Worm (Caenorhabditis elegans) whole organism, late embryonic: Measurements from ENCODE around the gene dph-5.

ENCODE experiments used
- ahr-1 ChIP-seq: sonication (generic microtip); optimal IDR thresholded peaks from 2 replicates; lab custom pipeline; 2016; ENCODE audit warnings: missing genetic modification characterization, missing compliant biosample characterization
- ama-1 ChIP-seq: fragments of 150-350 bp; optimal IDR thresholded peaks from 2 replicates; lab custom pipeline; 2014
- ceh-24 ChIP-seq: sonication (generic microtip); optimal IDR thresholded peaks from 2 replicates; lab custom pipeline; 2016; ENCODE audit warnings: mild to moderate bottlenecking, missing genetic modification characterization, missing compliant biosample characterization
- ceh-9 ChIP-seq: sonication (generic microtip); optimal IDR thresholded peaks from 2 replicates; lab custom pipeline; 2016; ENCODE audit warnings: mild to moderate bottlenecking, missing genetic modification characterization, inconsistent platforms, missing compliant biosample characterization
- dmd-4 ChIP-seq: sonication (generic microtip); optimal IDR thresholded peaks from 2 replicates; lab custom pipeline; 2016; ENCODE audit warnings: borderline replicate concordance, missing genetic modification characterization, missing compliant biosample characterization
- dve-1 ChIP-seq: sonication (generic microtip); optimal IDR thresholded peaks from 2 replicates; lab custom pipeline; 2017; ENCODE audit warnings: antibody characterized with exemption, mild to moderate bottlenecking, missing genetic modification characterization, missing compliant biosample characterization
- elt-2 ChIP-seq: sonication (generic microtip); optimal IDR thresholded peaks from 2 replicates; lab custom pipeline; 2016; ENCODE audit warnings: missing genetic modification reagents, missing genetic modification characterization, missing compliant biosample characterization
- hlh-15 ChIP-seq: sonication (generic microtip); optimal IDR thresholded peaks from 2 replicates; lab custom pipeline; 2016; ENCODE audit warnings: missing genetic modification characterization, missing compliant biosample characterization
- pha-4 ChIP-seq: fragments of 150-350 bp; optimal IDR thresholded peaks from 2 replicates; lab custom pipeline; 2018; ENCODE audit warnings: missing biosample characterization, missing genetic modification reagents, missing genetic modification characterization
- ztf-16 ChIP-seq: sonication (generic microtip); optimal IDR thresholded peaks from 2 replicates; lab custom pipeline; 2017; ENCODE audit warnings: missing genetic modification characterization, missing compliant biosample characterization

ce11 chrII:11307953-11308352 is 42.0 kb upstream of the dph-5 start:
- no peak for TF ChIP-seq hlh-15 (tag; lab: Kevin White, UChicago)
- no peak for TF ChIP-seq pha-4 (tag; lab: Kevin White, UChicago)
- no peak for TF ChIP-seq ceh-24 (tag; lab: Kevin White, UChicago)
- TF ChIP-seq ahr-1 (tag; lab: Kevin White, UChicago): no peak
- TF ChIP-seq ama-1 (lab: Kevin White, UChicago): no peak
- no peak for TF ChIP-seq dmd-4 (tag; lab: Kevin White, UChicago)
- no peak for TF ChIP-seq ceh-9 (tag; lab: Kevin White, UChicago)
- TF ChIP-seq elt-2 (tag; lab: Kevin White, UChicago): no peak
- no peak for TF ChIP-seq ztf-16 (tag; lab: Kevin White, UChicago)
- TF ChIP-seq dve-1 (tag; lab: Kevin White, UChicago): no peak
